Fruit fly (Drosophila melanogaster) whole organism, embryonic: ENCODE measurements around the gene CBP.

ENCODE experiments used
- CG17359 ChIP-seq: fragments of 200-800 bp; sonication (Bioruptor generic); optimal IDR thresholded peaks from 3 replicates; lab custom pipeline; 2018; ENCODE audit warnings: missing biosample characterization, mild to moderate bottlenecking, missing genetic modification characterization, moderate library complexity
- CG7372 ChIP-seq: fragments of 200-800 bp; sonication (Bioruptor generic); IDR thresholded peaks from 2 replicates; pipeline ENCODE4 v1.3.6; 2022; ENCODE audit warnings: missing biosample characterization, missing genetic modification characterization

DNA sequence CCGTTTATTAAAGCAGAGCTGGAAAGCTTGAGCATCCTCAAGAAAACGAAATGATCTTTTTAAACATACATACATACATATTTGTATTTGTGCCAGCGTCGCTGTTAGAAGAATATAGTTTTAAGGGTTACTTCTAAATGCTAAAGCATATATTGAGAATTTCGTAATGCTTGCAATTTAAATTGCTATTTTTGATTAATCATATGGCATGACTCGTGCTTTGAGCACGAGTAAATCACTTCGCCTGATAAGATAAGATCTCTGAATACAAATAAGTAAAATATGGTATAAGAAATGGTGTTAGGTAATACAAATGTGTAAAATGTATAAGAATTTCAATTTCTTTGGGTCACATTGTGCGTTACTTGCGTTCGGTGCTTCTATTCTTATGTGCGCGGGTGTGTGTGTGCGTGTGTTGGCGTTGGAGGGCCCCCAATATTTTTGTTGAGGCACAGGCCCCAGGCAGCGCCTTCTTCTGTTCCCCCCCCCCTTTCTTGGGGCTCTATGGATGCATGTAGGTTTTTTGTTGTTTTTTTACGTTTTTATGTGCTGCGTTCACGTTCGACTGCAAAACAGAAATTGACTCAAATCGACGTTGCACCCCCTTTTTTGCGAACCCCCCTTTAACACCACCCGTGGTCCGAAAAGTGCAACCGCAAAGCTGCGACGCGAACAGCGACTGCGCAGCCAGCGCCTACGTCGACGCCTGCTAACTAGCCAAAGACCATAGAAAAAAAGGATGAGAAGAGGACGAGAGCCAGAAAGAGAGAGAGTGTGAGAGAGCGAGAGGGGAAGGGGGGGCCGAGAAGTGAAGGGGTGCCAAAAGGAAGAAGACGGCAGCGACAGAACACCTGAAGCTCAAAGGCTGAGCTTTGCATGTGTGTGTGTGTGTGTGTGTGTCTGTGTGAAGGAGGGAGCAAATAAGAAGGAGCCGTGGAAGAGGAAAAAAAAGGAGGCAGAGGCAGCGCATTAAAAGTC is 35.5 kb upstream of the CBP start:
- TF ChIP-seq CG17359 (peak; percentile 48), CG7372 (GFP tag; lab: Robert Waterston, UW) (no peak)
